2 worm cellular contexts compared by ENCODE assay signal in genomic region chrIII:10194569-10194968, ce11.
A peak's percentile ranks its signal among the peaks of the same experiment; 100 is the strongest.
TF ChIP-seq lines count a peak whose summit lies in the region.

No protein-coding gene starts in this region.

TF ChIP-seq in whole organism, L3 larva, 47 proteins besides CTCF, POLR2A, EP300 and RAD21:
- TF ChIP-seq lin-15B (tag; optimal IDR thresholded peaks at IDR 0.05; lab: Kevin White, UChicago) (no peak), unc-62 (GFP tag; optimal IDR thresholded peaks at IDR 0.05; lab: Kevin White, UChicago) (no peak), nfya-1 (tag; optimal IDR thresholded peaks at IDR 0.05; lab: Kevin White, UChicago; ENCODE audit: insufficient read depth) (peak; percentile 82), jun-1 (tag; optimal IDR thresholded peaks at IDR 0.05; lab: Kevin White, UChicago) (no peak), ztf-4 (tag; optimal IDR thresholded peaks at IDR 0.05; lab: Kevin White, UChicago) (no peak), nhr-28 (tag; optimal IDR thresholded peaks at IDR 0.05; lab: Kevin White, UChicago) (no peak), daf-12 (tag; optimal IDR thresholded peaks at IDR 0.05; lab: Kevin White, UChicago) (no peak)

TF ChIP-seq in whole organism, late embryonic, 69 proteins besides CTCF, POLR2A, EP300 and RAD21:
- no peak for TF ChIP-seq lim-6 (tag; optimal IDR thresholded peaks at IDR 0.05; lab: Kevin White, UChicago)
- peak; percentile 48 for TF ChIP-seq nfya-1 (tag; optimal IDR thresholded peaks at IDR 0.05; lab: Kevin White, UChicago)
TF ChIP-seq in whole organism, late embryonic: peak in this region for 1.

Comparison
In these comparisons a context has a peak if more than half of its experiments do, and no peak if none do; other contexts are left out.
1. Of the 9 proteins assayed by ChIP-seq in both whole organism, late embryonic and whole organism, L3 larva: peak only in whole organism, late embryonic: none; only in whole organism, L3 larva: none; in both: nfya-1; in neither: 8.